Fruit fly (Drosophila melanogaster) whole organism: ENCODE results near the gene Agxt.

ENCODE experiments used
- CG8478 ChIP-seq: fragments of >200 bp; optimal IDR thresholded peaks from 2 replicates; lab custom pipeline; 2018; ENCODE audit warnings: inconsistent platforms
- pan ChIP-seq: fragments of >200 bp; optimal IDR thresholded peaks from 2 replicates; lab custom pipeline; 2017
- psq ChIP-seq: fragments of >200 bp; optimal IDR thresholded peaks from 2 replicates; lab custom pipeline; 2017

- TF ChIP-seq CG8478 (lab: Kevin White, UChicago) (no peak), psq (lab: Kevin White, UChicago) (no peak), pan (lab: Kevin White, UChicago) (no peak)
Measured at dm6 chrX:6528508-6528998, at the start of gene Agxt.
